Worm (Caenorhabditis elegans) whole organism, L3 larva: Measurements from ENCODE around the gene T07F12.1.

Source experiments
- R02D3.7 ChIP-seq: fragments of 150-350 bp; optimal IDR thresholded peaks from 2 replicates; lab custom pipeline; 2014; ENCODE audit warnings: missing biosample characterization, missing genetic modification characterization
- ceh-9 ChIP-seq: sonication (generic microtip); optimal IDR thresholded peaks from 2 replicates; lab custom pipeline; 2018; ENCODE audit warnings: missing biosample characterization, missing genetic modification characterization
- daf-12 ChIP-seq: fragments of 150-350 bp; optimal IDR thresholded peaks from 2 replicates; lab custom pipeline; 2014; ENCODE audit warnings: missing biosample characterization, missing genetic modification reagents, missing genetic modification characterization
- egl-27 ChIP-seq: sonication (generic microtip); optimal IDR thresholded peaks from 4 replicates; lab custom pipeline; 2017; ENCODE audit warnings: missing biosample characterization, missing genetic modification reagents, missing genetic modification characterization
- elt-1 ChIP-seq: fragments of 150-350 bp; optimal IDR thresholded peaks from 2 replicates; lab custom pipeline; 2014; ENCODE audit warnings: missing biosample characterization, missing genetic modification characterization
- elt-2 ChIP-seq: sonication (generic microtip); optimal IDR thresholded peaks from 2 replicates; lab custom pipeline; 2016; ENCODE audit warnings: missing genetic modification reagents, mild to moderate bottlenecking, missing genetic modification characterization, missing compliant biosample characterization
- fkh-10 ChIP-seq: sonication (generic microtip); optimal IDR thresholded peaks from 2 replicates; lab custom pipeline; 2017; ENCODE audit warnings: missing biosample characterization, missing genetic modification reagents, missing genetic modification characterization
- fos-1 ChIP-seq: fragments of 150-350 bp; optimal IDR thresholded peaks from 2 replicates; lab custom pipeline; 2014; ENCODE audit warnings: missing biosample characterization, missing genetic modification characterization
- hmg-11 ChIP-seq: sonication (generic microtip); optimal IDR thresholded peaks from 2 replicates; lab custom pipeline; 2016; ENCODE audit warnings: missing genetic modification characterization, missing compliant biosample characterization
- lin-15B ChIP-seq: fragments of 150-350 bp; optimal IDR thresholded peaks from 2 replicates; lab custom pipeline; 2014; ENCODE audit warnings: missing biosample characterization, missing genetic modification characterization
- lin-39 ChIP-seq: fragments of 150-350 bp; optimal IDR thresholded peaks from 2 replicates; lab custom pipeline; 2018; ENCODE audit warnings: missing biosample characterization, missing genetic modification reagents, missing genetic modification characterization
- lsy-12 ChIP-seq: sonication (generic microtip); optimal IDR thresholded peaks from 2 replicates; lab custom pipeline; 2016; ENCODE audit warnings: mild to moderate bottlenecking, missing genetic modification characterization, missing compliant biosample characterization
- nfya-1 ChIP-seq: sonication (generic microtip); optimal IDR thresholded peaks from 2 replicates; lab custom pipeline; 2017; ENCODE audit warnings: missing genetic modification characterization, mild to moderate bottlenecking, missing compliant biosample characterization, antibody characterized with exemption, moderate library complexity; ENCODE audit not compliant: insufficient read depth
- nhr-11 ChIP-seq: fragments of 150-350 bp; optimal IDR thresholded peaks from 2 replicates; lab custom pipeline; 2014; ENCODE audit warnings: missing biosample characterization, missing genetic modification characterization
- nhr-12 ChIP-seq: fragments of 150-350 bp; optimal IDR thresholded peaks from 2 replicates; lab custom pipeline; 2014; ENCODE audit warnings: missing biosample characterization, missing genetic modification characterization
- nhr-23 ChIP-seq: fragments of 150-350 bp; optimal IDR thresholded peaks from 2 replicates; lab custom pipeline; 2014; ENCODE audit warnings: missing biosample characterization, missing genetic modification reagents, missing genetic modification characterization
- nhr-28 ChIP-seq: fragments of 150-350 bp; optimal IDR thresholded peaks from 2 replicates; lab custom pipeline; 2014; ENCODE audit warnings: missing biosample characterization, missing genetic modification characterization
- nhr-43 ChIP-seq: sonication (generic microtip); optimal IDR thresholded peaks from 2 replicates; lab custom pipeline; 2016; ENCODE audit warnings: mild to moderate bottlenecking, missing genetic modification characterization, missing compliant biosample characterization; ENCODE audit not compliant: poor library complexity, severe bottlenecking
- nhr-76 ChIP-seq: fragments of 150-350 bp; sonication (generic microtip); optimal IDR thresholded peaks from 5 replicates; lab custom pipeline; 2014; ENCODE audit warnings: missing biosample characterization, missing genetic modification characterization
- pha-4 ChIP-seq: fragments of 150-350 bp; optimal IDR thresholded peaks from 2 replicates; lab custom pipeline; 2014; ENCODE audit warnings: missing biosample characterization, missing genetic modification reagents, missing genetic modification characterization
- pqm-1 ChIP-seq: fragments of 150-350 bp; optimal IDR thresholded peaks from 2 replicates; lab custom pipeline; 2017; ENCODE audit warnings: missing biosample characterization, missing genetic modification characterization, inconsistent platforms
- skn-1 ChIP-seq: fragments of 150-350 bp; optimal IDR thresholded peaks from 2 replicates; lab custom pipeline; 2014; ENCODE audit warnings: missing biosample characterization, missing genetic modification characterization
- snpc-4 ChIP-seq: fragments of 150-350 bp; optimal IDR thresholded peaks from 2 replicates; lab custom pipeline; 2014; ENCODE audit warnings: missing biosample characterization, missing genetic modification characterization
- zag-1 ChIP-seq: fragments of 150-350 bp; optimal IDR thresholded peaks from 2 replicates; lab custom pipeline; 2014; ENCODE audit warnings: missing biosample characterization, missing genetic modification characterization
- ztf-11 ChIP-seq: fragments of 150-350 bp; optimal IDR thresholded peaks from 2 replicates; lab custom pipeline; 2014; ENCODE audit warnings: missing biosample characterization, missing genetic modification characterization
- ztf-4 ChIP-seq: fragments of 150-350 bp; optimal IDR thresholded peaks from 2 replicates; lab custom pipeline; 2014; ENCODE audit warnings: missing biosample characterization, missing genetic modification characterization

T07F12.1 gene

DNA sequence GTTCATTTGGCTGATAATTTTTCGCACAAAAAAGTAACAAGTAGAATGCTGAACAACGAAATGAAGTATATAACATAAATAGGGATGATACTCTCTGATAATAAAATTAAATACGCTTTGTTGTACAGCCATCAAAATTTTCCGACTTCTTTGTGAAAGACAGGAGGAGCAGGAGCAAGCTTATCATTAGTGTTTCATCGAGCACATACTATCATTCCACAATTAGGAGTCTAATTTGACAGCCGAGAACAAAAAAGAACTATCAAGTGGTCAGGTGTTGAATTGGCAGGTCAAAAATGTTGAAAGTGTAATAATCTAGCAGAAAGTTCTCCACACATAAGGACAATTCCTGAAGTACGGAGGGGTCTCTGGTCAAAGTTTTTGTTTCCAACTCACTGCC lies 34.3 kb downstream of the T07F12.1 start:
- peak; percentile 35 for TF ChIP-seq pqm-1
- TF ChIP-seq elt-2 (tag; lab: Kevin White, UChicago), result peak; percentile 73
- no peak for TF ChIP-seq hmg-11 (tag; lab: Kevin White, UChicago)
- no peak for TF ChIP-seq nhr-11 (tag; lab: Kevin White, UChicago)
- TF ChIP-seq ztf-11 (tag; lab: Kevin White, UChicago), result no peak
- no peak for TF ChIP-seq ceh-9 (tag; lab: Kevin White, UChicago)
- no peak for TF ChIP-seq ztf-4 (tag; lab: Kevin White, UChicago)

- TF ChIP-seq hmg-11 (tag; lab: Kevin White, UChicago) (no peak), elt-1 (tag; lab: Kevin White, UChicago) (no peak), skn-1 (tag; lab: Kevin White, UChicago) (no peak), egl-27 (tag; lab: Kevin White, UChicago) (no peak), lsy-12 (tag; lab: Kevin White, UChicago) (no peak), ztf-11 (tag; lab: Kevin White, UChicago) (no peak), nhr-76 (tag; lab: Kevin White, UChicago) (no peak), pha-4 (tag; lab: Kevin White, UChicago) (no peak), nhr-28 (tag; lab: Kevin White, UChicago) (no peak), R02D3.7 (no peak), snpc-4 (tag; lab: Kevin White, UChicago) (no peak)
Measured at ce11 chrX:4929657-4930056, 35.8 kb downstream of the T07F12.1 start, which contains the start of gene mct-4. Gene mct-4, minus strand, starts transcription at chrX:4929757.

DNA sequence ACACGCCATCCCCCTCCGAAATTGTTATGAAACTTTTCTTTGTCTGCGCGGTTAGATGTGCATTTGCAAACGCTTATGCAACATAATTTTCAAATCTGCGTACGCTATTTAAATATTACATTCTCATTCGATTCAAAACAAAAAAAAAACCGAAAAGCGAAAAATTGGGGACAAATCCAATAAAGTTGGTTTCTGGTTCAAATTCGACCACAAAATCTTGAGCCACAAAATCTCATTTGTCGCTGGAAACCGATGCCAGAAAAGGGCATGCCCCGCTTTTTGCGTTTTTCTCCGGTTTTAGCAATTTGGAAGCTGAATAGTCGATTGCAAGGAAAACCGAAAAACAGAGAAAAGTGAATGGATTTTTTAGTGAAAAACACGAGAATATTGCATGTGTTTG lies 38.2 kb downstream of the T07F12.1 start:
- TF ChIP-seq nhr-12 (tag; lab: Kevin White, UChicago), result no peak
- no peak for TF ChIP-seq nhr-23 (tag; lab: Kevin White, UChicago)
- no peak for TF ChIP-seq elt-2 (tag; lab: Kevin White, UChicago)
- TF ChIP-seq hmg-11 (tag; lab: Kevin White, UChicago), result no peak
- no peak for TF ChIP-seq lin-15B (tag; lab: Kevin White, UChicago)
- TF ChIP-seq zag-1 (tag; lab: Kevin White, UChicago), result no peak
- TF ChIP-seq, all 47 proteins: peak for 0

DNA sequence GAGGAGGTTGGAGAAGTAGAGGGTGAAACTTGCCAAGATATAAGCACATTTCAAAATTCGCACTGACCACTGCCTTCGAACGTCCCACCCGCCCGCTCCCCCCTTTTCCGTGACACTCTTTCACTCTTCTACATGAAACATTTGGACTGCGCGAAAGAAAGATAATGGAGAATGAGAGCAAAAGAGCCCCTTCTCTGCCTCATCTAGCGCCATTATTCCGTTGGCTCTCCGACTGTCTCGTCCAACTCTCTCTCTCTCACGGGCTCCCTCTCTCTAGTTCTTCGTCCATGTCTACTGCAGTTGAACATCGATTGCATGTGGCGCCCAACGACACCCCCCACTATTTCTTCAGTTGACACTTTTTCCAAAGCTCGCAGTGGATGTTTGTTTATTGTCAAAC lies 39.1 kb downstream of the T07F12.1 start:
- peak; percentile 52 for TF ChIP-seq hmg-11 (tag; lab: Kevin White, UChicago)
- peak; percentile 86 for TF ChIP-seq lin-39 (tag; lab: Kevin White, UChicago)
- TF ChIP-seq fos-1 (tag; lab: Kevin White, UChicago), result no peak
- TF ChIP-seq nfya-1 (tag; lab: Kevin White, UChicago), result peak; percentile 49
- no peak for TF ChIP-seq nhr-43 (tag; lab: Kevin White, UChicago)

DNA sequence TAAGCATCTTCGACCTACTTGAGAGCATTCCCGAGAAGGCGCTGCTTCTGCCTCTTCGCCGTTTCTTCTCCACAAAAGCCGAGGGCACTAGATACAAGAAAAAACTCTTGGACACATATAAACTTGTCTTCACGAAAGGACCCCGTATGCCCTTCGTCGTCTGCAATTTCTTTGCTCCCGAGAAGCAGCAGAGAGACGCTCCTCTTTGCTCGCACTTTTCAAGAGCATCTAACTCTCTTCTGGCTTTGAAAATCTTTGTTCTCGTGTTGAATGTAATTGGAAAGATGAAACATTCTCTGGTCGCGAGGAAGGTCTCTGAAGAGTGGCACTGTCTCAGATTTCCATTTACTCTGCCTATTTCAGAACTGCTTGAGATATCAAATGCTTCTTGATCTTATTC lies 45.1 kb downstream of the T07F12.1 start:
- TF ChIP-seq hmg-11 (tag; lab: Kevin White, UChicago) (no peak), daf-12 (no peak), nhr-76 (tag; lab: Kevin White, UChicago) (no peak), fkh-10 (peak; percentile 54)
